Worm (Caenorhabditis elegans) whole organism, L3 larva: ENCODE measurements around the gene ctf-18.

Source experiments
- R02D3.7 ChIP-seq: fragments of 150-350 bp; optimal IDR thresholded peaks from 2 replicates; lab custom pipeline; 2014; ENCODE audit warnings: missing biosample characterization, missing genetic modification characterization
- ZK546.5 ChIP-seq: sonication (generic microtip); optimal IDR thresholded peaks from 2 replicates; lab custom pipeline; 2017; ENCODE audit warnings: missing biosample characterization, missing genetic modification characterization
- aly-2 ChIP-seq: fragments of 150-350 bp; optimal IDR thresholded peaks from 2 replicates; lab custom pipeline; 2014; ENCODE audit warnings: missing biosample characterization, missing genetic modification characterization
- ceh-28 ChIP-seq: fragments of 150-350 bp; optimal IDR thresholded peaks from 2 replicates; lab custom pipeline; 2014; ENCODE audit warnings: missing biosample characterization, missing genetic modification reagents, missing genetic modification characterization
- ceh-82 ChIP-seq: fragments of 150-350 bp; optimal IDR thresholded peaks from 2 replicates; lab custom pipeline; 2014; ENCODE audit warnings: missing biosample characterization, missing genetic modification characterization
- daf-12 ChIP-seq: fragments of 150-350 bp; optimal IDR thresholded peaks from 2 replicates; lab custom pipeline; 2014; ENCODE audit warnings: missing biosample characterization, missing genetic modification reagents, missing genetic modification characterization
- elt-2 ChIP-seq: sonication (generic microtip); optimal IDR thresholded peaks from 2 replicates; lab custom pipeline; 2016; ENCODE audit warnings: missing genetic modification reagents, mild to moderate bottlenecking, missing genetic modification characterization, missing compliant biosample characterization
- elt-3 ChIP-seq, 3 experiments: fragments of 150-350 bp in 1 of 3; sonication (generic microtip) in 2 of 3; optimal IDR thresholded peaks; 2 replicates in 2 of 3; 4 replicates in 1 of 3; lab custom pipeline; 2014 to 2017; ENCODE audit warnings: missing biosample characterization in 3 of 3, missing genetic modification characterization in 3 of 3
- eor-1 ChIP-seq, 2 experiments: fragments of 150-350 bp; optimal IDR thresholded peaks; 2 replicates each; lab custom pipeline; 2014 to 2018; ENCODE audit warnings: missing biosample characterization in 2 of 2, missing genetic modification characterization in 2 of 2
- fkh-10 ChIP-seq: sonication (generic microtip); optimal IDR thresholded peaks from 2 replicates; lab custom pipeline; 2017; ENCODE audit warnings: missing biosample characterization, missing genetic modification reagents, missing genetic modification characterization
- fkh-2 ChIP-seq: fragments of 150-350 bp; optimal IDR thresholded peaks from 2 replicates; lab custom pipeline; 2014; ENCODE audit warnings: missing biosample characterization, missing genetic modification reagents, missing genetic modification characterization
- fos-1 ChIP-seq: fragments of 150-350 bp; optimal IDR thresholded peaks from 2 replicates; lab custom pipeline; 2014; ENCODE audit warnings: missing biosample characterization, missing genetic modification characterization
- hmg-11 ChIP-seq: sonication (generic microtip); optimal IDR thresholded peaks from 2 replicates; lab custom pipeline; 2016; ENCODE audit warnings: missing genetic modification characterization, missing compliant biosample characterization
- jun-1 ChIP-seq: fragments of 150-350 bp; optimal IDR thresholded peaks from 2 replicates; lab custom pipeline; 2014; ENCODE audit warnings: missing biosample characterization, missing genetic modification reagents, missing genetic modification characterization
- lin-15B ChIP-seq: fragments of 150-350 bp; optimal IDR thresholded peaks from 2 replicates; lab custom pipeline; 2014; ENCODE audit warnings: missing biosample characterization, missing genetic modification characterization
- lin-39 ChIP-seq: fragments of 150-350 bp; optimal IDR thresholded peaks from 2 replicates; lab custom pipeline; 2018; ENCODE audit warnings: missing biosample characterization, missing genetic modification reagents, missing genetic modification characterization
- lsy-12 ChIP-seq: sonication (generic microtip); optimal IDR thresholded peaks from 2 replicates; lab custom pipeline; 2016; ENCODE audit warnings: mild to moderate bottlenecking, missing genetic modification characterization, missing compliant biosample characterization
- mdl-1 ChIP-seq: fragments of 150-350 bp; optimal IDR thresholded peaks from 2 replicates; lab custom pipeline; 2014; ENCODE audit warnings: missing biosample characterization, missing genetic modification characterization
- mml-1 ChIP-seq: fragments of 150-350 bp; sonication (generic microtip); optimal IDR thresholded peaks from 3 replicates; lab custom pipeline; 2014; ENCODE audit warnings: missing biosample characterization, missing genetic modification characterization
- nfya-1 ChIP-seq: sonication (generic microtip); optimal IDR thresholded peaks from 2 replicates; lab custom pipeline; 2017; ENCODE audit warnings: missing genetic modification characterization, mild to moderate bottlenecking, missing compliant biosample characterization, antibody characterized with exemption, moderate library complexity; ENCODE audit not compliant: insufficient read depth
- nhr-11 ChIP-seq: fragments of 150-350 bp; optimal IDR thresholded peaks from 2 replicates; lab custom pipeline; 2014; ENCODE audit warnings: missing biosample characterization, missing genetic modification characterization
- nhr-12 ChIP-seq: fragments of 150-350 bp; optimal IDR thresholded peaks from 2 replicates; lab custom pipeline; 2014; ENCODE audit warnings: missing biosample characterization, missing genetic modification characterization
- nhr-23 ChIP-seq: fragments of 150-350 bp; optimal IDR thresholded peaks from 2 replicates; lab custom pipeline; 2014; ENCODE audit warnings: missing biosample characterization, missing genetic modification reagents, missing genetic modification characterization
- nhr-237 ChIP-seq: fragments of 150-350 bp; optimal IDR thresholded peaks from 2 replicates; lab custom pipeline; 2014; ENCODE audit warnings: missing biosample characterization, missing genetic modification characterization
- nhr-25 ChIP-seq: sonication (generic microtip); optimal IDR thresholded peaks from 2 replicates; lab custom pipeline; 2017; ENCODE audit warnings: missing biosample characterization, missing genetic modification characterization
- nhr-28 ChIP-seq: fragments of 150-350 bp; optimal IDR thresholded peaks from 2 replicates; lab custom pipeline; 2014; ENCODE audit warnings: missing biosample characterization, missing genetic modification characterization
- nhr-43 ChIP-seq: sonication (generic microtip); optimal IDR thresholded peaks from 2 replicates; lab custom pipeline; 2016; ENCODE audit warnings: mild to moderate bottlenecking, missing genetic modification characterization, missing compliant biosample characterization; ENCODE audit not compliant: poor library complexity, severe bottlenecking
- nhr-67 ChIP-seq: fragments of 150-350 bp; optimal IDR thresholded peaks from 2 replicates; lab custom pipeline; 2014; ENCODE audit warnings: missing biosample characterization, missing genetic modification characterization
- nhr-77 ChIP-seq: fragments of 150-350 bp; optimal IDR thresholded peaks from 2 replicates; lab custom pipeline; 2014; ENCODE audit warnings: missing biosample characterization, missing genetic modification characterization
- pha-4 ChIP-seq: fragments of 150-350 bp; optimal IDR thresholded peaks from 2 replicates; lab custom pipeline; 2014; ENCODE audit warnings: missing biosample characterization, missing genetic modification reagents, missing genetic modification characterization
- pqm-1 ChIP-seq: fragments of 150-350 bp; optimal IDR thresholded peaks from 2 replicates; lab custom pipeline; 2017; ENCODE audit warnings: missing biosample characterization, missing genetic modification characterization, inconsistent platforms
- sea-2 ChIP-seq: fragments of 150-350 bp; sonication (generic microtip); optimal IDR thresholded peaks from 4 replicates; lab custom pipeline; 2014; ENCODE audit warnings: missing biosample characterization, missing genetic modification reagents, missing genetic modification characterization
- snpc-4 ChIP-seq: fragments of 150-350 bp; optimal IDR thresholded peaks from 2 replicates; lab custom pipeline; 2014; ENCODE audit warnings: missing biosample characterization, missing genetic modification characterization
- tbx-2 ChIP-seq: sonication (generic microtip); optimal IDR thresholded peaks from 2 replicates; lab custom pipeline; 2016; ENCODE audit warnings: mild to moderate bottlenecking, missing genetic modification characterization, missing compliant biosample characterization
- unc-62 ChIP-seq: fragments of 150-350 bp; sonication (generic microtip); optimal IDR thresholded peaks from 4 replicates; lab custom pipeline; 2014; ENCODE audit warnings: missing biosample characterization, missing genetic modification reagents, missing genetic modification characterization
- zag-1 ChIP-seq: fragments of 150-350 bp; optimal IDR thresholded peaks from 2 replicates; lab custom pipeline; 2014; ENCODE audit warnings: missing biosample characterization, missing genetic modification characterization
- ztf-4 ChIP-seq: fragments of 150-350 bp; optimal IDR thresholded peaks from 2 replicates; lab custom pipeline; 2014; ENCODE audit warnings: missing biosample characterization, missing genetic modification characterization

ctf-18 gene

ce11 chrIV:10155475-10155874 lies 29.0 kb upstream of the ctf-18 start, which contains the start of gene ttr-54:
Gene ttr-54 (plus strand): TSS chrIV:10155775.
- TF ChIP-seq mdl-1 (tag; lab: Kevin White, UChicago) = no peak
- no peak for TF ChIP-seq nhr-237 (tag; lab: Kevin White, UChicago)
- TF ChIP-seq hmg-11 (tag; lab: Kevin White, UChicago) = no peak
- TF ChIP-seq, all 47 proteins: peak for 0

- TF ChIP-seq fkh-10 (GFP tag; lab: Kevin White, UChicago) (no peak), nhr-28 (tag; lab: Kevin White, UChicago) (no peak), R02D3.7 (no peak), nhr-25 (no peak), hmg-11 (tag; lab: Kevin White, UChicago) (no peak), nhr-67 (tag; lab: Kevin White, UChicago) (no peak), lin-39 (tag; lab: Kevin White, UChicago) (no peak), elt-3 (tag; optimal IDR thresholded peaks at IDR 0.05; lab: Kevin White, UChicago) (no peak), jun-1 (tag; lab: Kevin White, UChicago) (no peak), nhr-11 (no peak), fos-1 (no peak), nhr-43 (tag; lab: Kevin White, UChicago) (no peak), mdl-1 (tag; lab: Kevin White, UChicago) (no peak), daf-12 (tag; lab: Kevin White, UChicago) (no peak), nhr-77 (tag; lab: Kevin White, UChicago) (no peak), ZK546.5 (tag; lab: Kevin White, UChicago) (no peak), tbx-2 (tag; lab: Kevin White, UChicago) (no peak), fkh-2 (tag; lab: Kevin White, UChicago) (no peak)
These were observed 27.0 kb upstream of the ctf-18 start for ce11 chrIV:10153479-10153878.

- TF ChIP-seq nfya-1 (peak; percentile 77), aly-2 (tag; lab: Kevin White, UChicago) (no peak), zag-1 (tag; lab: Kevin White, UChicago) (no peak), ceh-28 (no peak), elt-2 (tag; lab: Kevin White, UChicago) (no peak), lin-15B (peak; percentile 43), pqm-1 (tag; lab: Kevin White, UChicago) (peak; percentile 19), ztf-4 (tag; lab: Kevin White, UChicago) (no peak), ceh-82 (tag; lab: Kevin White, UChicago) (no peak), hmg-11 (tag; lab: Kevin White, UChicago) (peak; percentile 75), nhr-25 (peak; percentile 4), tbx-2 (tag; lab: Kevin White, UChicago) (no peak), sea-2 (GFP tag; lab: Kevin White, UChicago) (no peak), unc-62 (GFP tag; lab: Kevin White, UChicago) (no peak), fkh-10 (GFP tag; lab: Kevin White, UChicago) (no peak), nhr-237 (tag; lab: Kevin White, UChicago) (no peak), pha-4 (tag; lab: Kevin White, UChicago) (peak; percentile 66), lsy-12 (tag; lab: Kevin White, UChicago) (no peak), mdl-1 (tag; lab: Kevin White, UChicago) (no peak), fos-1 (no peak), snpc-4 (tag; lab: Kevin White, UChicago) (peak; percentile 51), nhr-11 (no peak), nhr-23 (peak; percentile 63), eor-1 (tag; optimal IDR thresholded peaks at IDR 0.05; lab: Kevin White, UChicago) (no peak), fkh-2 (tag; lab: Kevin White, UChicago) (no peak), nhr-12 (no peak), nhr-67 (tag; lab: Kevin White, UChicago) (no peak), nhr-28 (tag; lab: Kevin White, UChicago) (no peak), nhr-43 (tag; lab: Kevin White, UChicago) (peak; percentile 31), R02D3.7 (no peak), mml-1 (tag; lab: Kevin White, UChicago) (no peak)
These were observed 25.1 kb upstream of the ctf-18 start, which contains the start of gene copg-1 for ce11 chrIV:10151439-10151997. Gene copg-1 (plus strand): TSS chrIV:10151947.
